Worm (Caenorhabditis elegans): ENCODE results near the gene T23B12.11.

Gene T23B12.11

DNA sequence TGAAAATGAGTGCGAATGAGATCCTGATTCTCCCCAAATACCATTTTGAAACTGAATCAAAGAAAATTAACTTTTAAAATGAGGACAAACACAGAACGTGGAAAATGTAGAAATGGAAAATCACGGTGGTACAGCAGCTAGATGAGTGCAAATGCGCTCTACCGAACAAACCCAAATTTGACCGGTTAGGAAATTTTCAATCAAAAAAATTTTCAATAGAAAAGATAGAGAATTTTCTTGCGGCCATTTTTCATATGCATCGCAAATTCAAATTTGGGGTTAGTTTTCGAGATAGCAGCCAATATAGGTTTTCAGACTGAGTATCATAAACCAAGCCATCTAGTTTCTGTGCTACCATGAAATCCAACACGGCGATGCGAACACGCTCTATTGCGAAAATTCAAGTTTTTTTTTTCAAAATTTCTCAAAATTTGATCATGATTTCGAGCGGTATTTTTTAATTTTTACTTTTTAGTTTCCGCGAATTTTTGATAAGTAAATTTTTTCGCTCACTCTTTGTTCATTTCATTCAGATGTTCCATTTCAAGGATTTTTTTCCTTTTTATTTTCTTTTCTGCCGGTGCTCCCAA is 41.7 kb upstream of the T23B12.11 start, which contains the start of gene vha-18:
Gene vha-18, minus strand, starts transcription at position 51 of the 590 bp plus-strand sequence.
- TF ChIP-seq C38D4.7 (GFP tag; optimal IDR thresholded peaks at IDR 0.05) (no peak), C08G9.2 (tag; optimal IDR thresholded peaks at IDR 0.05) (no peak), ceh-45 (GFP tag; IDR thresholded peaks at IDR 0.05) (no peak), zip-5 (tag; optimal IDR thresholded peaks at IDR 0.05) (no peak), pat-9 (tag; optimal IDR thresholded peaks at IDR 0.05) (no peak), K09A11.1 (tag; optimal IDR thresholded peaks at IDR 0.05; ENCODE audit: insufficient read depth) (no peak), fax-1 (tag; optimal IDR thresholded peaks at IDR 0.05) (no peak)

ce11 chrV:8414036-8414728 is 41.0 kb upstream of the T23B12.11 start, which contains the start of gene pos-1:
Gene pos-1, plus strand, starts transcription at chrV:8414086.
- no peak for TF ChIP-seq pag-3 (tag; optimal IDR thresholded peaks at IDR 0.05; ENCODE audit: borderline replicate concordance)
- TF ChIP-seq syd-9 (tag; optimal IDR thresholded peaks at IDR 0.05): no peak
- no peak for TF ChIP-seq zip-5 (tag; optimal IDR thresholded peaks at IDR 0.05)
- TF ChIP-seq lim-6 (tag; optimal IDR thresholded peaks at IDR 0.05): no peak
- TF ChIP-seq C08G9.2 (tag; optimal IDR thresholded peaks at IDR 0.05): no peak
- TF ChIP-seq fax-1 (tag; optimal IDR thresholded peaks at IDR 0.05): no peak
- TF ChIP-seq hlh-15 (tag; optimal IDR thresholded peaks at IDR 0.05): no peak
- TF ChIP-seq che-1 (tag; optimal IDR thresholded peaks at IDR 0.05): no peak
- TF ChIP-seq ref-2 (tag; optimal IDR thresholded peaks at IDR 0.05): no peak
- TF ChIP-seq pqm-1 (tag; optimal IDR thresholded peaks at IDR 0.05): no peak
- no peak for TF ChIP-seq rnt-1 (tag; optimal IDR thresholded peaks at IDR 0.05)
- TF ChIP-seq ceh-14 (tag; optimal IDR thresholded peaks at IDR 0.05): no peak
- TF ChIP-seq ceh-22 (tag; optimal IDR thresholded peaks at IDR 0.05): no peak
- TF ChIP-seq lin-11 (tag; optimal IDR thresholded peaks at IDR 0.05): no peak
- TF ChIP-seq dmd-4 (tag; optimal IDR thresholded peaks at IDR 0.05; ENCODE audit: borderline replicate concordance): no peak
- TF ChIP-seq K09A11.1 (tag; optimal IDR thresholded peaks at IDR 0.05; ENCODE audit: insufficient read depth): no peak
- no peak for TF ChIP-seq ets-4 (tag; optimal IDR thresholded peaks at IDR 0.05)

DNA sequence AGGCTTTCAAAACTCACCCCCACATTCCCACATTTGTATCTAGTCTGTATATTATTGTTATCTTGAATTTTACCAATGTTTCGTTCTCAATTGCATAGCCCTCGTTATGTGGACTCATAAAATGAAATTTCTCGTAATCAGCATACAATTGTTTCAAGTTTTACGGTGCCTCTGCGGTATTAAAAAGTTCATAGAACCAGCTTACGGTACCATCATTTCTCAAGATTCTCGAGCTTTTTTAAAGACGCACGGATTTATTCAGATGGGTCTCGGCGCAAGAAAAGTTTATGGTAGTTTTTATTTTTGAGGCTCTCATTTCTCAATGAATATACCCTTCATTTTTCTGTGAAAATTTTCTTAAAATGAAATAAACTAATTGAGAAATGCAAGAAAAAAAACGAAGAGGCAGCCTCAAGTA is 40.1 kb upstream of the T23B12.11 start:
- TF ChIP-seq odd-2 (tag; optimal IDR thresholded peaks at IDR 0.05): no peak

DNA sequence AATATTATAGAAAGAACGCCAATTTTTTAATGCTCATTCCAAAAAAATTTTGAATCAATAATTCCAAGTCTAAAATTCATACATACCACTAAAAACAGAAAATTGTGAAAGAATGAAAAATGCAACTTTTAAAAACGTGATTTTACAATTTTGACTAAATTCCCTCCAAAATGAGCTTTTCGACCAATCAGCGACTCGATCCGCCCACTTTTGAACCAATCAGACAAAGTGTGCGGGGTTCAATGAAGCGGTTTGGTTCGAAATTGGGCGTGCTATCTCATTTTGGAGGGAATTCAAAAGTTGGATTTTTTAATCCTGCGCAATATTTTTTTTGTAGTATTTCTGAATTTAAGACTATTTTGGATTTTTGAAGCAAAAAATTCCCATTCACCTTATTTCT is 37.9 kb upstream of the T23B12.11 start:
- no peak for TF ChIP-seq gmeb-2 (tag; optimal IDR thresholded peaks at IDR 0.05)
- TF ChIP-seq pha-4 (tag; optimal IDR thresholded peaks at IDR 0.05): no peak
- TF ChIP-seq nfya-1 (tag; optimal IDR thresholded peaks at IDR 0.05): peak; percentile 54

DNA sequence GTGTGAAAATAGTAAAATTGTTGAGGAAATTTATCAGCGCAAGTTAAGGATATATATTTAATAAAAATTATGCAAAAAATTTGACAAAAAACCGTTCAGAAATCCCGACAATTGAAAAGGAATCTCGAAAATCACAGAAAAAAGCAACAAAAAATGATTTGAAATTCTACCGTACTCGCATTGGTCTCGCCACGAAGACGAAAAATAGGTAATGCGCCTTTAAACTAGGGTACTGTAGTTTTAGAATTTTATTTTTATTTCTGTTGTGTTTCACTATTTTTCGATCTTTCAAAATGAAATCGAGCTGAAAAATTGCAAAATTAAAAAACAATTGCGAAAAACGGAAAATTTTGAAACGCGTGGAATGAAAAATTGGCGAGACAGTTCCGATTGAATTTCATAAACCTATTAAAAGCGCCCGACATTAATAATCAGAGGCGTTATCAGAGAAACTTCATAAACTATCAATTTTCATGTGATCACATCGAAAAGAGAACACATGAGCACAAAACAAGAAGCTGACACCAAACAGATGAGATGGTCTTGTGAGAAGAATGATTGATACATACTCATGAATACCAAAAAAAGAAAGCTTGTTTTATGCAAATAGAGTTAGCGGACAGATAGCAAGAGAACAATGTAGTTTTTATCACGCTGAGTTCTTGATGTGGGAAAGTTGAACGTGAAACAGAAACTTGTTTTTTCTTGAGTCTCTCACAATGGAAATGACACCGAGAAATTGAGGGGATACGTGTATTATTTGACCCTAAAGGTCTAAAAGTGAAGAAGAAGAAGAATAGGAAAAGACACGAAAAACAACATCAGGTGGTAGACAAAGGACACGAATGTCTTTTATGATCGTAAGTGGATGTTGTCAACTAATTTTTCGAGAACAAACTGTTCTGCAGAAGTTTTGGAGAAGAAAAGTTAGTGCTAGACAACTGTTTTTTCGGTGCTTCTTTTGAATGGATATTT is 30.1 kb upstream of the T23B12.11 start:
- no peak for TF ChIP-seq ahr-1 (tag; optimal IDR thresholded peaks at IDR 0.05)
- no peak for TF ChIP-seq sox-2 (GFP tag; IDR thresholded peaks at IDR 0.05)
- TF ChIP-seq fkh-10 (GFP tag; optimal IDR thresholded peaks at IDR 0.05): no peak
- TF ChIP-seq pax-1 (tag; optimal IDR thresholded peaks at IDR 0.05): no peak
- TF ChIP-seq gmeb-2 (tag; optimal IDR thresholded peaks at IDR 0.05): no peak
- TF ChIP-seq mec-3 (tag; optimal IDR thresholded peaks at IDR 0.05; ENCODE audit: borderline replicate concordance): no peak
- no peak for TF ChIP-seq pqm-1 (tag; optimal IDR thresholded peaks at IDR 0.05)
- no peak for TF ChIP-seq ceh-45 (GFP tag; IDR thresholded peaks at IDR 0.05)
- TF ChIP-seq ceh-19 (GFP tag; optimal IDR thresholded peaks at IDR 0.05): no peak
- no peak for TF ChIP-seq nhr-232 (tag; optimal IDR thresholded peaks at IDR 0.05)
- TF ChIP-seq unc-3 (GFP tag; conservative IDR thresholded peaks at IDR 0.05): no peak
- TF ChIP-seq unc-3 (tag; optimal IDR thresholded peaks at IDR 0.05): no peak
- no peak for TF ChIP-seq elt-2 (tag; optimal IDR thresholded peaks at IDR 0.05)
- no peak for TF ChIP-seq ceh-31 (tag; optimal IDR thresholded peaks at IDR 0.05)
- no peak for TF ChIP-seq rnt-1 (tag; optimal IDR thresholded peaks at IDR 0.05)
- no peak for TF ChIP-seq fkh-6 (tag; optimal IDR thresholded peaks at IDR 0.05)
- TF ChIP-seq ceh-2 (tag; optimal IDR thresholded peaks at IDR 0.05): no peak
- TF ChIP-seq elt-4 (tag; optimal IDR thresholded peaks at IDR 0.05): no peak
- no peak for TF ChIP-seq lim-6 (tag; optimal IDR thresholded peaks at IDR 0.05)
- no peak for TF ChIP-seq hlh-15 (tag; optimal IDR thresholded peaks at IDR 0.05)
- no peak for TF ChIP-seq ceh-14 (tag; optimal IDR thresholded peaks at IDR 0.05)
